In genomic region chr3R:27919385-27919789, dm6 we compare ENCODE assay signal across 5 fruit fly cellular contexts.
TF ChIP-seq lines count a peak whose summit lies in the region.

Gene Boh1, minus strand, starts transcription at chr3R:27919460.

- TF ChIP-seq CTCF in whole organism, embryonic (GFP tag; optimal IDR thresholded peaks at IDR 0.05; lab: Kevin White, UChicago), result no peak

TF ChIP-seq in whole organism, adult, 20 proteins besides CTCF, POLR2A, EP300 and RAD21 (continues in another document):
- no peak for TF ChIP-seq CG7045 (GFP tag; optimal IDR thresholded peaks at IDR 0.05; lab: Kevin White, UChicago)
- TF ChIP-seq CG5204 (GFP tag; optimal IDR thresholded peaks at IDR 0.05; lab: Kevin White, UChicago), result no peak
- peak; percentile 46 for TF ChIP-seq CG14711 (tag; optimal IDR thresholded peaks at IDR 0.05; lab: Kevin White, UChicago)
- TF ChIP-seq CG12768 (GFP tag; optimal IDR thresholded peaks at IDR 0.05; lab: Kevin White, UChicago), result peak; percentile 13
- peak; percentile 8 for TF ChIP-seq Mnt (GFP tag; optimal IDR thresholded peaks at IDR 0.05; lab: Kevin White, UChicago)
- TF ChIP-seq tj (GFP tag; optimal IDR thresholded peaks at IDR 0.05; lab: Kevin White, UChicago), result no peak
- no peak for TF ChIP-seq Hr96 (GFP tag; optimal IDR thresholded peaks at IDR 0.05; lab: Kevin White, UChicago)
- no peak for TF ChIP-seq CG1620 (GFP tag; optimal IDR thresholded peaks at IDR 0.05; lab: Kevin White, UChicago)
- TF ChIP-seq CG33017 (tag; optimal IDR thresholded peaks at IDR 0.05; lab: Kevin White, UChicago), result peak; percentile 28
- TF ChIP-seq bab1 (GFP tag; optimal IDR thresholded peaks at IDR 0.05; lab: Kevin White, UChicago), result peak; percentile 61
- TF ChIP-seq cnc (optimal IDR thresholded peaks at IDR 0.05; lab: Kevin White, UChicago), result no peak
- TF ChIP-seq Clk (GFP tag; optimal IDR thresholded peaks at IDR 0.05; lab: Kevin White, UChicago), result no peak
- no peak for TF ChIP-seq pad (GFP tag; optimal IDR thresholded peaks at IDR 0.05; lab: Kevin White, UChicago)
- no peak for TF ChIP-seq kay (GFP tag; lab: Kevin White, UChicago; ENCODE audit: borderline replicate concordance)
- no peak for TF ChIP-seq ovo (GFP tag; optimal IDR thresholded peaks at IDR 0.05; lab: Kevin White, UChicago)
- TF ChIP-seq cic (GFP tag; optimal IDR thresholded peaks at IDR 0.05; lab: Kevin White, UChicago), result no peak
- TF ChIP-seq CG11617 (GFP tag; optimal IDR thresholded peaks at IDR 0.05; lab: Kevin White, UChicago), result peak; percentile 58
- no peak for TF ChIP-seq toe (GFP tag; optimal IDR thresholded peaks at IDR 0.05; lab: Kevin White, UChicago)
- peak; percentile 36 for TF ChIP-seq CG7101 (tag; optimal IDR thresholded peaks at IDR 0.05; lab: Kevin White, UChicago)

TF ChIP-seq in whole organism, embryonic, 481 proteins besides CTCF, POLR2A, EP300 and RAD21 (continues in another document):
- peak; percentile 56 for TF ChIP-seq CoRest (tag; optimal IDR thresholded peaks at IDR 0.05; lab: Kevin White, UChicago)
- peak; percentile 94 for TF ChIP-seq Sry-β (GFP tag; optimal IDR thresholded peaks at IDR 0.05; lab: Kevin White, UChicago)
- TF ChIP-seq CG7556 (GFP tag; optimal IDR thresholded peaks at IDR 0.05; lab: Kevin White, UChicago), result peak; percentile 20
- peak; percentile 90 for TF ChIP-seq CG11504 (tag; optimal IDR thresholded peaks at IDR 0.05; lab: Kevin White, UChicago)
- peak; percentile 53 for TF ChIP-seq gsb-n (tag; optimal IDR thresholded peaks at IDR 0.05; lab: Kevin White, UChicago)
- no peak for TF ChIP-seq Stat92E (GFP tag; optimal IDR thresholded peaks at IDR 0.05; lab: Kevin White, UChicago)
- TF ChIP-seq trem (tag; optimal IDR thresholded peaks at IDR 0.05; lab: Kevin White, UChicago), result peak; percentile 65
- TF ChIP-seq pzg (GFP tag; optimal IDR thresholded peaks at IDR 0.05; lab: Kevin White, UChicago), result peak; percentile 15
- TF ChIP-seq CG18011 (GFP tag; optimal IDR thresholded peaks at IDR 0.05; lab: Kevin White, UChicago), result no peak
- peak; percentile 46 for TF ChIP-seq tap (tag; optimal IDR thresholded peaks at IDR 0.05; lab: Kevin White, UChicago)
- TF ChIP-seq CG15514 (GFP tag; optimal IDR thresholded peaks at IDR 0.05; lab: Kevin White, UChicago), result peak; percentile 54
- TF ChIP-seq CG8388 (GFP tag; optimal IDR thresholded peaks at IDR 0.05; lab: Kevin White, UChicago), result peak; percentile 24
- TF ChIP-seq lbe (GFP tag; optimal IDR thresholded peaks at IDR 0.05; lab: Kevin White, UChicago), result peak; percentile 13
- TF ChIP-seq nerfin-1 (tag; optimal IDR thresholded peaks at IDR 0.05; lab: Kevin White, UChicago), result peak; percentile 24
- peak; percentile 8 for TF ChIP-seq twi (tag; optimal IDR thresholded peaks at IDR 0.05; lab: Kevin White, UChicago)
- peak; percentile 22 for TF ChIP-seq CG33213 (GFP tag; optimal IDR thresholded peaks at IDR 0.05; lab: Kevin White, UChicago)
- peak; percentile 55 for TF ChIP-seq sqz (GFP tag; optimal IDR thresholded peaks at IDR 0.05; lab: Kevin White, UChicago)
- peak; percentile 43 for TF ChIP-seq CG4424 (GFP tag; optimal IDR thresholded peaks at IDR 0.05; lab: Kevin White, UChicago)
- peak; percentile 44 for TF ChIP-seq CG7839 (tag; optimal IDR thresholded peaks at IDR 0.05; lab: Kevin White, UChicago)

TF ChIP-seq in whole organism, prepupa, 60 proteins besides CTCF, POLR2A, EP300 and RAD21 (continues in another document):
- TF ChIP-seq Met (GFP tag; optimal IDR thresholded peaks at IDR 0.05; lab: Kevin White, UChicago), result peak; percentile 48
- no peak for TF ChIP-seq Hr38 (GFP tag; optimal IDR thresholded peaks at IDR 0.05; lab: Kevin White, UChicago)
- TF ChIP-seq CG11762 (GFP tag; optimal IDR thresholded peaks at IDR 0.05; lab: Kevin White, UChicago; ENCODE audit: insufficient read depth), result no peak
- 0 out of 3 replicates have a peak, but pooled peaks have one; percentile 17 for TF ChIP-seq eg (GFP tag; IDR thresholded peaks at IDR 0.05; lab: Robert Waterston, UW)
- peak; percentile 19 for TF ChIP-seq lz (GFP tag; optimal IDR thresholded peaks at IDR 0.05; lab: Kevin White, UChicago)
- TF ChIP-seq fd85E (GFP tag; optimal IDR thresholded peaks at IDR 0.05; lab: Kevin White, UChicago), result no peak
- peak; percentile 77 for TF ChIP-seq Eip78C (GFP tag; lab: Kevin White, UChicago)
- no peak for TF ChIP-seq CG31627 (GFP tag; optimal IDR thresholded peaks at IDR 0.05; lab: Kevin White, UChicago)
- TF ChIP-seq CG16779 (tag; optimal IDR thresholded peaks at IDR 0.05; lab: Kevin White, UChicago), result no peak
- TF ChIP-seq Gug (GFP tag; IDR thresholded peaks at IDR 0.05; lab: Robert Waterston, UW), result no peak
- TF ChIP-seq ss (GFP tag; optimal IDR thresholded peaks at IDR 0.05; lab: Kevin White, UChicago), result no peak
- no peak for TF ChIP-seq Sox14 (GFP tag; optimal IDR thresholded peaks at IDR 0.05; lab: Kevin White, UChicago)
- TF ChIP-seq salr (GFP tag; optimal IDR thresholded peaks at IDR 0.05; lab: Kevin White, UChicago), result peak in 1 of 2 experiments; percentile 20
- TF ChIP-seq CG32006 (GFP tag; optimal IDR thresholded peaks at IDR 0.05; lab: Kevin White, UChicago), result no peak
- no peak for TF ChIP-seq Hr39 (GFP tag; optimal IDR thresholded peaks at IDR 0.05; lab: Kevin White, UChicago)
- TF ChIP-seq cyc (GFP tag; optimal IDR thresholded peaks at IDR 0.05; lab: Kevin White, UChicago), result peak; percentile 4
- TF ChIP-seq CG15336 (GFP tag; IDR thresholded peaks at IDR 0.05; lab: Robert Waterston, UW), result no peak
- no peak for TF ChIP-seq CG8319 (GFP tag; optimal IDR thresholded peaks at IDR 0.05; lab: Kevin White, UChicago)
- TF ChIP-seq CG4318 (GFP tag; optimal IDR thresholded peaks at IDR 0.05; lab: Kevin White, UChicago), result no peak
- no peak for TF ChIP-seq CG6276 (GFP tag; optimal IDR thresholded peaks at IDR 0.05; lab: Kevin White, UChicago)

TF ChIP-seq in whole organism, pupa, 21 proteins besides CTCF, POLR2A, EP300 and RAD21:
- TF ChIP-seq Pif1B (GFP tag; optimal IDR thresholded peaks at IDR 0.05; lab: Kevin White, UChicago), result no peak
- peak; percentile 39 for TF ChIP-seq Snoo (tag; optimal IDR thresholded peaks at IDR 0.05; lab: Kevin White, UChicago)
- TF ChIP-seq CG8159 (tag; optimal IDR thresholded peaks at IDR 0.05; lab: Kevin White, UChicago), result peak; percentile 46
- TF ChIP-seq CG10348 (GFP tag; IDR thresholded peaks at IDR 0.05; lab: Robert Waterston, UW), result no peak
- no peak for TF ChIP-seq D1 (tag; optimal IDR thresholded peaks at IDR 0.05; lab: Kevin White, UChicago)
- TF ChIP-seq fd96Ca (GFP tag; IDR thresholded peaks at IDR 0.05; lab: Robert Waterston, UW), result no peak
- TF ChIP-seq Pif1A (GFP tag; optimal IDR thresholded peaks at IDR 0.05; lab: Kevin White, UChicago), result no peak

TF ChIP-seq in whole organism, wandering third instar larva, 38 proteins besides CTCF, POLR2A, EP300 and RAD21:
- TF ChIP-seq woc (GFP tag; optimal IDR thresholded peaks at IDR 0.05; lab: Kevin White, UChicago) (peak; percentile 54), Sp1 (GFP tag; optimal IDR thresholded peaks at IDR 0.05; lab: Kevin White, UChicago) (peak; percentile 41), rgr (GFP tag; optimal IDR thresholded peaks at IDR 0.05; lab: Kevin White, UChicago) (peak; percentile 53), CrebA (GFP tag; optimal IDR thresholded peaks at IDR 0.05; lab: Kevin White, UChicago; ENCODE audit: borderline replicate concordance) (no peak), HLH106 (tag; optimal IDR thresholded peaks at IDR 0.05; lab: Kevin White, UChicago) (peak; percentile 45), br (GFP tag; optimal IDR thresholded peaks at IDR 0.05; lab: Kevin White, UChicago) (no peak), psq (GFP tag; optimal IDR thresholded peaks at IDR 0.05; lab: Kevin White, UChicago) (peak; percentile 14), CG9705 (GFP tag; optimal IDR thresholded peaks at IDR 0.05; lab: Kevin White, UChicago) (no peak), Myc (optimal IDR thresholded peaks at IDR 0.05; lab: Kevin White, UChicago) (peak; percentile 92), dsf (GFP tag; optimal IDR thresholded peaks at IDR 0.05; lab: Kevin White, UChicago; ENCODE audit: borderline replicate concordance) (no peak), pan (optimal IDR thresholded peaks at IDR 0.05; lab: Kevin White, UChicago) (no peak), foxo (GFP tag; optimal IDR thresholded peaks at IDR 0.05; lab: Kevin White, UChicago) (peak in 1 of 2 experiments; percentile 9), h (GFP tag; optimal IDR thresholded peaks at IDR 0.05; lab: Kevin White, UChicago) (peak; percentile 27), dl (GFP tag; optimal IDR thresholded peaks at IDR 0.05; lab: Kevin White, UChicago; ENCODE audit: insufficient read depth in 1 of 2, partially characterized antibody in 2 of 2) (no peak), Vsx2 (GFP tag; optimal IDR thresholded peaks at IDR 0.05; lab: Kevin White, UChicago; ENCODE audit: partially characterized antibody) (no peak), sv (GFP tag; optimal IDR thresholded peaks at IDR 0.05; lab: Kevin White, UChicago) (no peak), OdsH (GFP tag; optimal IDR thresholded peaks at IDR 0.05; lab: Kevin White, UChicago) (peak; percentile 28), Hr83 (GFP tag; optimal IDR thresholded peaks at IDR 0.05; lab: Kevin White, UChicago; ENCODE audit: poor library complexity, severe bottlenecking) (no peak), Abd-B (GFP tag; optimal IDR thresholded peaks at IDR 0.05; lab: Kevin White, UChicago) (no peak), Dfd (GFP tag; optimal IDR thresholded peaks at IDR 0.05; lab: Kevin White, UChicago) (no peak), jim (GFP tag; optimal IDR thresholded peaks at IDR 0.05; lab: Kevin White, UChicago) (no peak)
